Fruit fly (Drosophila melanogaster): Measurements from ENCODE around the gene lft.
A peak's percentile ranks its signal among the peaks of the same experiment; 100 is the strongest.

Gene lft

dm6 chr2L:10334854-10335277, 29.4 kb upstream of the lft start (continued):
- TF ChIP-seq CG8924 (tag; optimal IDR thresholded peaks at IDR 0.05) (peak; percentile 82), D19A (tag; optimal IDR thresholded peaks at IDR 0.05) (peak; percentile 67), Hr39 (optimal IDR thresholded peaks at IDR 0.05) (no peak), Hr78 (GFP tag; optimal IDR thresholded peaks at IDR 0.05) (peak in 1 of 2 experiments; percentile 51), CG15011 (GFP tag; optimal IDR thresholded peaks at IDR 0.05) (peak; percentile 45), CG11456 (GFP tag; IDR thresholded peaks at IDR 0.05) (no peak), Gug (GFP tag; IDR thresholded peaks at IDR 0.05) (no peak), CG10959 (GFP tag; IDR thresholded peaks at IDR 0.05) (no peak), CG14014 (GFP tag; IDR thresholded peaks at IDR 0.05) (peak; percentile 56; the same call in 1 of the 2 replicates), CG1603 (tag; optimal IDR thresholded peaks at IDR 0.05) (peak; percentile 81), MESR4 (GFP tag; optimal IDR thresholded peaks at IDR 0.05) (peak; percentile 70), Rx (GFP tag; IDR thresholded peaks at IDR 0.05) (no peak), Max (GFP tag; optimal IDR thresholded peaks at IDR 0.05) (peak; percentile 6), Dp (GFP tag; optimal IDR thresholded peaks at IDR 0.05) (no peak), sima (GFP tag; optimal IDR thresholded peaks at IDR 0.05) (no peak), kni (GFP tag; optimal IDR thresholded peaks at IDR 0.05) (peak; percentile 98), CG2199 (GFP tag; IDR thresholded peaks at IDR 0.05) (peak; percentile 86; the same call in 2 of the 3 replicates), wdn (GFP tag; IDR thresholded peaks at IDR 0.05) (0 out of 2 replicates have a peak, but pooled peaks have one; percentile 38), btn (GFP tag; optimal IDR thresholded peaks at IDR 0.05) (peak; percentile 5), CG3838 (GFP tag; optimal IDR thresholded peaks at IDR 0.05) (no peak), CG13296 (GFP tag; optimal IDR thresholded peaks at IDR 0.05) (peak; percentile 90), YL-1 (GFP tag; optimal IDR thresholded peaks at IDR 0.05) (peak; percentile 88), ap (GFP tag; IDR thresholded peaks at IDR 0.05) (no peak), sna (GFP tag; IDR thresholded peaks at IDR 0.05; ENCODE audit: partially characterized antibody) (peak; percentile 63), CG4730 (GFP tag; IDR thresholded peaks at IDR 0.05) (no peak), CG3407 (GFP tag; optimal IDR thresholded peaks at IDR 0.05) (peak; percentile 60), pfk (GFP tag; optimal IDR thresholded peaks at IDR 0.05) (peak; percentile 78), Tbp (GFP tag; optimal IDR thresholded peaks at IDR 0.05) (no peak), CrebB (tag; optimal IDR thresholded peaks at IDR 0.05) (peak; percentile 89), Gsc (GFP tag; IDR thresholded peaks at IDR 0.05) (no peak), ATbp (GFP tag; optimal IDR thresholded peaks at IDR 0.05) (peak; percentile 73), gcm (GFP tag; optimal IDR thresholded peaks at IDR 0.05) (peak; percentile 34), her (GFP tag; optimal IDR thresholded peaks at IDR 0.05) (peak; percentile 75), CG8290 (GFP tag; optimal IDR thresholded peaks at IDR 0.05) (peak; percentile 2), CG8290 (tag; optimal IDR thresholded peaks at IDR 0.05) (peak; percentile 75 to 91), CG9876 (GFP tag; optimal IDR thresholded peaks at IDR 0.05) (no peak), insv (GFP tag; optimal IDR thresholded peaks at IDR 0.05) (peak in 1 of 2 experiments; percentile 43), HLH54F (GFP tag; optimal IDR thresholded peaks at IDR 0.05) (peak; percentile 25), p53 (GFP tag; optimal IDR thresholded peaks at IDR 0.05) (no peak), HLH4C (GFP tag; IDR thresholded peaks at IDR 0.05; ENCODE audit: partially characterized antibody) (no peak), dati (GFP tag; IDR thresholded peaks at IDR 0.05) (no peak), Mad (GFP tag; optimal IDR thresholded peaks at IDR 0.05) (no peak), CG3281 (GFP tag; optimal IDR thresholded peaks at IDR 0.05) (peak; percentile 76), stc (GFP tag; IDR thresholded peaks at IDR 0.05) (peak; percentile 71), gsb (GFP tag; IDR thresholded peaks at IDR 0.05) (no peak), CG7745 (tag; optimal IDR thresholded peaks at IDR 0.05) (peak; percentile 66), unpg (GFP tag; optimal IDR thresholded peaks at IDR 0.05) (peak; percentile 57), ci (GFP tag; IDR thresholded peaks at IDR 0.05) (no peak; the same call in 2 of the 3 replicates), Hr51 (GFP tag; optimal IDR thresholded peaks at IDR 0.05) (peak in 1 of 2 experiments; percentile 40), Ets97D (GFP tag; optimal IDR thresholded peaks at IDR 0.05) (no peak), Nf-YB (GFP tag; optimal IDR thresholded peaks at IDR 0.05) (peak; percentile 52)

All from whole organism, embryonic.